Fruit fly (Drosophila melanogaster) whole organism, embryonic: Measurements from ENCODE around the gene Idua.

Experiments used
- Aef1 ChIP-seq: fragments of 200-800 bp; sonication (Bioruptor generic); IDR thresholded peaks from 3 replicates; pipeline ENCODE4 v1.3.6; 2022; ENCODE audit warnings: missing biosample characterization, missing genetic modification characterization
- Antp ChIP-seq: fragments of 200-800 bp; sonication (Bioruptor generic); optimal IDR thresholded peaks from 3 replicates; lab custom pipeline; 2016; ENCODE audit warnings: missing biosample characterization, missing genetic modification characterization
- CG10431 ChIP-seq: fragments of 200-800 bp; sonication (Bioruptor generic); optimal IDR thresholded peaks from 3 replicates; lab custom pipeline; 2018; ENCODE audit warnings: missing biosample characterization, mild to moderate bottlenecking, missing genetic modification characterization
- CG10959 ChIP-seq: fragments of 200-800 bp; sonication (Bioruptor generic); IDR thresholded peaks from 2 replicates; pipeline ENCODE4 v1.3.6; 2022; ENCODE audit warnings: missing biosample characterization, missing genetic modification characterization
- CG11695 ChIP-seq: fragments of 200-800 bp; sonication (Bioruptor generic); IDR thresholded peaks from 3 replicates; pipeline ENCODE4 v1.3.6; 2022; ENCODE audit warnings: missing biosample characterization, missing genetic modification characterization
- CG12659 ChIP-seq: fragments of 200-800 bp; sonication (Bioruptor generic); optimal IDR thresholded peaks from 3 replicates; lab custom pipeline; 2017; ENCODE audit warnings: mild to moderate bottlenecking, missing biosample characterization, missing genetic modification reagents, missing genetic modification characterization
- CG13296 ChIP-seq: fragments of 200-800 bp; sonication (Bioruptor generic); optimal IDR thresholded peaks from 3 replicates; lab custom pipeline; 2018; ENCODE audit warnings: missing biosample characterization, mild to moderate bottlenecking, missing genetic modification characterization
- CG13775 ChIP-seq: fragments of 200-800 bp; sonication (Bioruptor generic); optimal IDR thresholded peaks from 3 replicates; lab custom pipeline; 2017; ENCODE audit warnings: missing biosample characterization, mild to moderate bottlenecking, missing genetic modification characterization
- CG15269 ChIP-seq: fragments of 200-800 bp; sonication (Bioruptor generic); optimal IDR thresholded peaks from 2 replicates; lab custom pipeline; 2018; ENCODE audit warnings: missing biosample characterization, mild to moderate bottlenecking, missing genetic modification characterization, moderate library complexity
- CG1602 ChIP-seq: fragments of 200-800 bp; sonication (Bioruptor generic); optimal IDR thresholded peaks from 3 replicates; lab custom pipeline; 2016; ENCODE audit warnings: missing biosample characterization, missing genetic modification characterization
- CG16813 ChIP-seq: fragments of 200-800 bp; sonication (Bioruptor generic); IDR thresholded peaks from 3 replicates; pipeline ENCODE4 v1.3.6; 2022; ENCODE audit warnings: missing biosample characterization, missing genetic modification characterization; ENCODE audit not compliant: partially characterized antibody
- CG16815 ChIP-seq: fragments of 200-800 bp; sonication (Bioruptor generic); optimal IDR thresholded peaks from 3 replicates; lab custom pipeline; 2017; ENCODE audit warnings: missing biosample characterization, mild to moderate bottlenecking, missing genetic modification characterization
- CG18262 ChIP-seq: fragments of 200-800 bp; optimal IDR thresholded peaks from 3 replicates; lab custom pipeline; 2019; ENCODE audit warnings: missing biosample characterization, mild to moderate bottlenecking, missing genetic modification characterization, moderate library complexity
- CG18599 ChIP-seq: fragments of 200-800 bp; sonication (Bioruptor generic); optimal IDR thresholded peaks from 3 replicates; lab custom pipeline; 2017; ENCODE audit warnings: missing biosample characterization, missing genetic modification characterization, mild to moderate bottlenecking, moderate library complexity, missing genetic modification reagents
- CG2120 ChIP-seq: fragments of 200-800 bp; sonication (Bioruptor generic); optimal IDR thresholded peaks from 3 replicates; lab custom pipeline; 2016; ENCODE audit warnings: missing biosample characterization, missing genetic modification characterization
- CG31441 ChIP-seq: fragments of 200-800 bp; sonication (Bioruptor generic); IDR thresholded peaks from 2 replicates; pipeline ENCODE4 v1.3.6; 2022; ENCODE audit warnings: missing biosample characterization, missing genetic modification characterization
- CG32532 ChIP-seq: fragments of 200-800 bp; sonication (Bioruptor generic); IDR thresholded peaks from 2 replicates; pipeline ENCODE4 v1.3.6; 2022; ENCODE audit warnings: missing biosample characterization, missing genetic modification characterization
- CG34422 ChIP-seq: fragments of 200-800 bp; sonication (Bioruptor generic); IDR thresholded peaks from 3 replicates; pipeline ENCODE4 v1.3.6; 2022; ENCODE audit warnings: missing biosample characterization, missing genetic modification characterization
- CG3726 ChIP-seq: fragments of 200-800 bp; sonication (Bioruptor generic); IDR thresholded peaks from 3 replicates; pipeline ENCODE4, ENCODE4 v1.3.6; 2022; ENCODE audit warnings: missing biosample characterization, missing genetic modification characterization
- CG3995 ChIP-seq: fragments of 200-800 bp; sonication (Bioruptor generic); optimal IDR thresholded peaks from 3 replicates; lab custom pipeline; 2016; ENCODE audit warnings: missing biosample characterization, missing genetic modification characterization
- CG43689 ChIP-seq: fragments of 200-800 bp; sonication (Bioruptor generic); IDR thresholded peaks from 2 replicates; pipeline ENCODE4 v1.3.6; 2022; ENCODE audit warnings: missing biosample characterization, missing genetic modification characterization
- CG6254 ChIP-seq: fragments of 200-800 bp; sonication (Bioruptor generic); optimal IDR thresholded peaks from 3 replicates; lab custom pipeline; 2017; ENCODE audit warnings: mild to moderate bottlenecking, missing biosample characterization, missing genetic modification reagents, missing genetic modification characterization
- CG6683 ChIP-seq: fragments of 200-800 bp; sonication (Bioruptor generic); optimal IDR thresholded peaks from 2 replicates; lab custom pipeline; 2017; ENCODE audit warnings: missing biosample characterization, mild to moderate bottlenecking, missing genetic modification characterization, missing genetic modification reagents
- CG7372 ChIP-seq: fragments of 200-800 bp; sonication (Bioruptor generic); IDR thresholded peaks from 2 replicates; pipeline ENCODE4 v1.3.6; 2022; ENCODE audit warnings: missing biosample characterization, missing genetic modification characterization
- CG7839 ChIP-seq: fragments of 200-800 bp; sonication (Bioruptor generic); optimal IDR thresholded peaks from 3 replicates; lab custom pipeline; 2018; ENCODE audit warnings: missing biosample characterization, mild to moderate bottlenecking, missing genetic modification characterization, moderate library complexity
- CG8765 ChIP-seq: fragments of 200-800 bp; sonication (Bioruptor generic); IDR thresholded peaks from 2 replicates; pipeline ENCODE4 v1.3.6; 2022; ENCODE audit warnings: missing biosample characterization, missing genetic modification characterization
- CrebB ChIP-seq: fragments of 200-800 bp; sonication (Bioruptor generic); optimal IDR thresholded peaks from 3 replicates; lab custom pipeline; 2018; ENCODE audit warnings: missing biosample characterization, mild to moderate bottlenecking, missing genetic modification characterization
- D19B ChIP-seq: fragments of 200-800 bp; sonication (Bioruptor generic); optimal IDR thresholded peaks from 2 replicates; lab custom pipeline; 2017; ENCODE audit warnings: missing biosample characterization, mild to moderate bottlenecking, missing genetic modification characterization
- Dip3 ChIP-seq: fragments of 200-800 bp; sonication (Bioruptor generic); optimal IDR thresholded peaks from 3 replicates; lab custom pipeline; 2016; ENCODE audit warnings: missing biosample characterization, missing genetic modification characterization
- Drgx ChIP-seq: fragments of 200-800 bp; sonication (Bioruptor generic); IDR thresholded peaks from 2 replicates; pipeline ENCODE4 v1.3.6; 2022; ENCODE audit warnings: missing biosample characterization, missing genetic modification characterization
- E2f1 ChIP-seq: fragments of 200-800 bp; sonication (Bioruptor generic); IDR thresholded peaks from 2 replicates; pipeline ENCODE4 v1.3.6; 2022; ENCODE audit warnings: missing biosample characterization, missing genetic modification characterization
- H2.0 ChIP-seq: fragments of 200-800 bp; sonication (Bioruptor generic); IDR thresholded peaks from 2 replicates; pipeline ENCODE4 v1.3.6; 2022; ENCODE audit warnings: missing biosample characterization, missing genetic modification characterization
- Hmr ChIP-seq: fragments of 200-800 bp; sonication (Bioruptor generic); optimal IDR thresholded peaks from 3 replicates; lab custom pipeline; 2017; ENCODE audit warnings: mild to moderate bottlenecking, missing biosample characterization, missing genetic modification reagents, missing genetic modification characterization
- Hr51 ChIP-seq, 2 experiments: fragments of 200-800 bp; sonication (Bioruptor generic); optimal IDR thresholded peaks; 2 replicates in 1 of 2; 3 replicates in 1 of 2; lab custom pipeline; 2016 to 2018; ENCODE audit warnings: missing biosample characterization in 2 of 2, missing genetic modification characterization in 2 of 2, mild to moderate bottlenecking in 1 of 2, moderate library complexity in 1 of 2
- NfI ChIP-seq: fragments of 200-800 bp; sonication (Bioruptor generic); optimal IDR thresholded peaks from 3 replicates; lab custom pipeline; 2018; ENCODE audit warnings: missing biosample characterization, mild to moderate bottlenecking, missing genetic modification characterization, moderate library complexity
- Taf1 ChIP-seq: fragments of 200-800 bp; sonication (Bioruptor generic); IDR thresholded peaks from 2 replicates; pipeline ENCODE4 v1.3.6; 2022; ENCODE audit warnings: missing biosample characterization, missing genetic modification characterization
- crol ChIP-seq: fragments of 200-800 bp; sonication (Bioruptor generic); IDR thresholded peaks from 2 replicates; pipeline ENCODE4 v1.3.6; 2022; ENCODE audit warnings: missing biosample characterization, missing genetic modification characterization
- cwo ChIP-seq: fragments of 200-800 bp; sonication (Bioruptor generic); optimal IDR thresholded peaks from 3 replicates; lab custom pipeline; 2017; ENCODE audit warnings: missing biosample characterization, missing genetic modification characterization, mild to moderate bottlenecking, moderate library complexity, missing genetic modification reagents
- exex ChIP-seq: fragments of 200-800 bp; sonication (Bioruptor generic); optimal IDR thresholded peaks from 4 replicates; lab custom pipeline; 2018; ENCODE audit warnings: missing biosample characterization, mild to moderate bottlenecking, missing genetic modification characterization, moderate library complexity
- gem ChIP-seq: fragments of 200-800 bp; sonication (Bioruptor generic); optimal IDR thresholded peaks from 2 replicates; lab custom pipeline; 2019; ENCODE audit warnings: missing biosample characterization, mild to moderate bottlenecking, missing genetic modification characterization, moderate library complexity
- kah ChIP-seq: fragments of 200-800 bp; sonication (Bioruptor generic); optimal IDR thresholded peaks from 2 replicates; lab custom pipeline; 2018; ENCODE audit warnings: missing biosample characterization, mild to moderate bottlenecking, missing genetic modification characterization
- lbe ChIP-seq: fragments of 200-800 bp; sonication (Bioruptor generic); optimal IDR thresholded peaks from 2 replicates; lab custom pipeline; 2016; ENCODE audit warnings: missing biosample characterization, mild to moderate bottlenecking, missing genetic modification characterization
- pan ChIP-seq, 4 experiments: fragments of >200 bp in 3 of 4; fragments of 200-800 bp in 1 of 4; sonication (Bioruptor generic) in 1 of 4; optimal IDR thresholded peaks in 3 of 4; IDR thresholded peaks in 1 of 4; 2 replicates each; pipeline versions ENCODE4 v1.3.6 to Lab custom; 2017 to 2022; ENCODE audit warnings: missing biosample characterization in 2 of 4, missing genetic modification characterization in 2 of 4, mixed read lengths in 1 of 4
- prd ChIP-seq, 3 experiments: fragments of >200 bp in 2 of 3; fragments of 200-800 bp in 1 of 3; sonication (Bioruptor generic) in 1 of 3; optimal IDR thresholded peaks in 2 of 3; IDR thresholded peaks in 1 of 3; 2 replicates in 2 of 3; 3 replicates in 1 of 3; pipeline versions ENCODE4 v1.3.6 to Lab custom; 2017 to 2022; ENCODE audit warnings: missing biosample characterization in 1 of 3, missing genetic modification characterization in 1 of 3
- seq ChIP-seq: fragments of 200-800 bp; sonication (Bioruptor generic); IDR thresholded peaks from 2 replicates; pipeline ENCODE4 v1.3.6; 2022; ENCODE audit warnings: missing biosample characterization, missing genetic modification characterization
- slbo ChIP-seq: fragments of 200-800 bp; sonication (Bioruptor generic); IDR thresholded peaks from 2 replicates; pipeline ENCODE4 v1.3.6; 2022; ENCODE audit warnings: missing biosample characterization, missing genetic modification characterization
- unpg ChIP-seq: fragments of 200-800 bp; sonication (Bioruptor generic); optimal IDR thresholded peaks from 3 replicates; lab custom pipeline; 2018; ENCODE audit warnings: missing biosample characterization, mild to moderate bottlenecking, missing genetic modification characterization, moderate library complexity

Idua gene

DNA sequence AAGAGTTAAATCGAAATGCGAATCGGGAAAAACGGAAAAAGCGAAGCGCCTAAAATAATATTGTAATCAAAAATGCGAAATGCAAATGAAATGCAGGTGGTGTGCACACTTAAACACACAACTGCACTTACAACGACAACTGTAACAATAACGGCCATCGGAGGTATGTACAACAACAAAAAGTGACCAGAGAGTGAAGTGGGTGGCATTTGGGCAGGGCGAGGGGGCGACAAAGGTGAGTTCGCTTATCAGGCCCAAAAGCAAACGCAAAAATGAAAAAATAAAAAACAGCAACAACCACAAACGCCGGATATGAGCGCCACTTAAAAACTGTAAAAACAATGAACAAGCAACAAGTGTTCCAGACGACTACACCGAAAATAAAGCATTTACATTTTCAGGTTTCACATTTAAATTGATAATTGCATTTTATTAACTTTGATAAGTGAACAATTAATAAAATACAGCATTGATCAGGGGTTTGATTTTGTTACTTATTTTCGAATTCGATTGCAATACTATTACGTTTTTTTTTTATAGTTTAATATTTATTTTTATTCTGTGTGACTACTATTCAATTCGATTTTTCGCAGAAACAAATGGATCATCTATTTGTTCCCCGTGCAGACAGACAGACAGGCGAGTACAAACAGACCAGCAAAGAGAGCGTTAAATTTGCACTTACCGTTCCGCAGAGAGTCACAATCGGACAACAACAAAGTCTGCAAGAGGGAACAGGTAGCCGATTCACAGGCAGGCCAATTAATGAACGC is 47.6 kb downstream of the Idua start (continued):
- TF ChIP-seq CG34422 (GFP tag; lab: Robert Waterston, UW) = peak; percentile 48; the same call in 1 of the 3 replicates
- TF ChIP-seq NfI = peak; percentile 38
- TF ChIP-seq CG6683 (GFP tag; lab: Kevin White, UChicago) = no peak
- no peak for TF ChIP-seq CG10431
- TF ChIP-seq exex (tag; lab: Kevin White, UChicago) = peak; percentile 10
- peak; percentile 21 for TF ChIP-seq CG12659 (GFP tag; lab: Kevin White, UChicago)
- TF ChIP-seq CG16813 = no peak
- peak; percentile 8 for TF ChIP-seq lbe
- TF ChIP-seq E2f1 (GFP tag; lab: Robert Waterston, UW) = peak; percentile 26; the same call in 1 of the 2 replicates
- no peak for TF ChIP-seq CrebB (tag; lab: Kevin White, UChicago)
- peak; percentile 45; the same call in 1 of the 2 replicates for TF ChIP-seq seq (GFP tag; lab: Robert Waterston, UW)
- peak; percentile 63 for TF ChIP-seq CG2120 (GFP tag; lab: Kevin White, UChicago)
- TF ChIP-seq Hmr (GFP tag; lab: Kevin White, UChicago) = peak; percentile 73
- TF ChIP-seq gem (tag; lab: Kevin White, UChicago) = peak; percentile 67
- TF ChIP-seq CG31441 = no peak
- TF ChIP-seq CG32532 (GFP tag; lab: Robert Waterston, UW) = peak; percentile 67
- TF ChIP-seq unpg (GFP tag; lab: Kevin White, UChicago) = peak; percentile 33
- peak; percentile 76 for TF ChIP-seq slbo (GFP tag; lab: Robert Waterston, UW)
- peak in 1 of 2 experiments; percentile 38 for TF ChIP-seq Hr51 (GFP tag; optimal IDR thresholded peaks at IDR 0.05; lab: Kevin White, UChicago)
- TF ChIP-seq CG18262 = no peak
- peak; percentile 74; the same call in 1 of the 2 replicates for TF ChIP-seq Drgx
- TF ChIP-seq D19B = peak; percentile 33
- TF ChIP-seq CG43689 (GFP tag; lab: Robert Waterston, UW) = 0 out of 2 replicates have a peak, but pooled peaks have one; percentile 45
- no peak for TF ChIP-seq Antp (GFP tag; lab: Kevin White, UChicago)
- TF ChIP-seq CG13775 (GFP tag; lab: Kevin White, UChicago) = peak; percentile 41
- TF ChIP-seq CG1602 (GFP tag; lab: Kevin White, UChicago) = no peak
- TF ChIP-seq Taf1 (GFP tag; lab: Robert Waterston, UW) = peak; percentile 24; the same call in 1 of the 2 replicates
- peak; percentile 11 for TF ChIP-seq CG13296 (GFP tag; lab: Kevin White, UChicago)
- TF ChIP-seq crol = peak; percentile 70
- no peak for TF ChIP-seq CG7372
- TF ChIP-seq pan (optimal IDR thresholded peaks at IDR 0.05; lab: Kevin White, UChicago) = no peak
- TF ChIP-seq pan (GFP tag; optimal IDR thresholded peaks at IDR 0.05 in 1 of 2, IDR thresholded peaks at IDR 0.05 in 1 of 2) = peak in 1 of 2 experiments; percentile 48
- TF ChIP-seq CG10959 = no peak
- TF ChIP-seq CG11695 (GFP tag; lab: Robert Waterston, UW) = peak; percentile 53; the same call in 1 of the 3 replicates
- TF ChIP-seq CG8765 = 0 out of 2 replicates have a peak, but pooled peaks have one; percentile 20
- TF ChIP-seq CG3995 (GFP tag; lab: Kevin White, UChicago) = peak; percentile 2
- TF ChIP-seq Dip3 (GFP tag; lab: Kevin White, UChicago) = no peak
- TF ChIP-seq kah (GFP tag; lab: Kevin White, UChicago) = peak; percentile 2
- 0 out of 2 replicates have a peak, but pooled peaks have one; percentile 4 for TF ChIP-seq H2.0 (GFP tag; lab: Robert Waterston, UW)
- no peak for TF ChIP-seq CG6254 (GFP tag; lab: Kevin White, UChicago)
- peak; percentile 43 for TF ChIP-seq CG15269
- TF ChIP-seq CG3726 = no peak
- TF ChIP-seq CG7839 (tag; lab: Kevin White, UChicago) = peak; percentile 68
- TF ChIP-seq Aef1 (GFP tag; lab: Robert Waterston, UW) = peak; percentile 45; the same call in 2 of the 3 replicates
- no peak for TF ChIP-seq prd (optimal IDR thresholded peaks at IDR 0.05; lab: Kevin White, UChicago)
- TF ChIP-seq prd (GFP tag; IDR thresholded peaks at IDR 0.05; lab: Robert Waterston, UW) = peak; percentile 49
- TF ChIP-seq CG16815 (GFP tag; lab: Kevin White, UChicago) = peak; percentile 1
- peak; percentile 58 for TF ChIP-seq cwo (GFP tag; lab: Kevin White, UChicago)
- TF ChIP-seq CG18599 (GFP tag; lab: Kevin White, UChicago) = peak; percentile 71
